ENCODE assay signal across 1 fruit fly cellular context in the genomic region with DNA sequence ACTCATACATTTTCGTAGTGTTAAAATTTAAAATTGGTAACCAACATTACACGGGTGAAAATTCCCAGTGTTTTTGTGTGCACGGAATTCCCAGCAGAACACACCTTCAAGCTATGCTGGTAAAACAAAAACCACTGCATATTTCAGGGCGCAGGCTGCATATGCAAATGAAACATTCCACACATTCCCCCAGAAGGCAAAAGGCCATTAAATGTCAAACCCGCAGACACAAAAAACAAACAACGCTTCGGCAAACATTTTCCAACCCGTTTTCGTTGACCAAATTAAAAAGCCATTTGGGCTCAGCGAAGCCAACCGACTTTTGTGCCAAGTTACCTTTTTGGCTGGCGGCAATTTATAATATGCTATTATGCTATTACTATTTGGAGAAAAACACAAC.
TF ChIP-seq lines count a peak whose summit lies in the region.

No protein-coding gene starts in this region.

TF ChIP-seq in whole organism, embryonic, 481 proteins besides CTCF, POLR2A, EP300 and RAD21 (continued from another document):
- TF ChIP-seq Mad (GFP tag; optimal IDR thresholded peaks at IDR 0.05; lab: Kevin White, UChicago) (no peak), Bdp1 (GFP tag; optimal IDR thresholded peaks at IDR 0.05; lab: Kevin White, UChicago) (no peak)
